Worm (Caenorhabditis elegans) whole organism, L2 larva: ENCODE measurements around the gene ttr-47.

Experiments
- ceh-82 ChIP-seq: fragments of 150-350 bp; optimal IDR thresholded peaks from 2 replicates; lab custom pipeline; 2014; ENCODE audit warnings: missing biosample characterization, missing genetic modification characterization
- nhr-25 ChIP-seq: fragments of 150-350 bp; sonication (generic microtip); optimal IDR thresholded peaks from 3 replicates; lab custom pipeline; 2014; ENCODE audit warnings: missing biosample characterization, missing genetic modification characterization

DNA sequence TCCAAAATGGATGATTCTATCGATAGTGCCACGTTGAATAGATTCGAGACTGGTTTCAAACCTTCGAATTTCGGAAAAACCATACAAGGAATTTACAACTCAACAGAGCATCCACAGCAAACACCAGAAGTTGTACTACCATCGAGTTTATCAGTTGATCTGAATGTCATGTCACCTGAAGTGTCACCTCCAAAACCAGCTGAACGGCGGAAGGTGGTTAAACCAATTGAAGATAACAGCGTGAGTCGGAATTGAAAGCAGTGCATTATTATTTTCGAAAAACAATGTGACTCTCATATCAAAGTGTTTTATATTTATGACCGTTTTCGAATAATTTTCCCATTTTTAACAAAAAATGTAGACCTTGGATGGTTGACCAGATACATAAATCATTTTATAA is 26.1 kb downstream of the ttr-47 start:
- TF ChIP-seq ceh-82 (no peak), nhr-25 (tag; lab: Kevin White, UChicago) (no peak)
